Fruit fly (Drosophila melanogaster) whole organism, prepupa: ENCODE data around the gene MED14.

Experiments used
- Blimp-1 ChIP-seq: fragments of 200-800 bp; sonication (Bioruptor generic); optimal IDR thresholded peaks from 3 replicates; lab custom pipeline; 2017; ENCODE audit warnings: missing biosample characterization, missing genetic modification characterization, mild to moderate bottlenecking, moderate library complexity, missing genetic modification reagents
- CG10669 ChIP-seq: fragments of 200-800 bp; sonication (Bioruptor generic); optimal IDR thresholded peaks from 3 replicates; lab custom pipeline; 2018; ENCODE audit warnings: missing biosample characterization, mild to moderate bottlenecking, missing genetic modification characterization, moderate library complexity
- CG11902 ChIP-seq: fragments of 200-800 bp; sonication (Bioruptor generic); optimal IDR thresholded peaks from 3 replicates; lab custom pipeline; 2016; ENCODE audit warnings: missing biosample characterization, missing genetic modification characterization
- CG16779 ChIP-seq: fragments of 200-800 bp; sonication (Bioruptor generic); optimal IDR thresholded peaks from 3 replicates; lab custom pipeline; 2017; ENCODE audit warnings: missing biosample characterization, mild to moderate bottlenecking, missing genetic modification characterization
- CG3032 ChIP-seq: fragments of 200-800 bp; optimal IDR thresholded peaks from 2 replicates; lab custom pipeline; 2019; ENCODE audit warnings: missing biosample characterization, mild to moderate bottlenecking, missing genetic modification characterization, moderate library complexity
- CG32006 ChIP-seq: fragments of 200-800 bp; sonication (Bioruptor generic); optimal IDR thresholded peaks from 3 replicates; lab custom pipeline; 2017; ENCODE audit warnings: missing biosample characterization, mild to moderate bottlenecking, missing genetic modification characterization
- CG34406 ChIP-seq: fragments of 200-800 bp; sonication (Bioruptor generic); optimal IDR thresholded peaks from 3 replicates; lab custom pipeline; 2016; ENCODE audit warnings: missing biosample characterization, missing genetic modification characterization
- CG6163 ChIP-seq: fragments of 200-800 bp; sonication (Bioruptor generic); IDR thresholded peaks from 3 replicates; pipeline ENCODE4 v1.3.6; 2022; ENCODE audit warnings: missing biosample characterization, missing genetic modification characterization
- CG7368 ChIP-seq: fragments of 200-800 bp; sonication (Bioruptor generic); optimal IDR thresholded peaks from 3 replicates; lab custom pipeline; 2016; ENCODE audit warnings: missing biosample characterization, missing genetic modification characterization
- CG8119 ChIP-seq: fragments of 200-800 bp; sonication (Bioruptor generic); IDR thresholded peaks from 3 replicates; pipeline ENCODE4 v1.3.6; 2022; ENCODE audit warnings: missing biosample characterization, missing genetic modification characterization
- CG8319 ChIP-seq: fragments of 200-800 bp; sonication (Bioruptor generic); optimal IDR thresholded peaks from 3 replicates; lab custom pipeline; 2016; ENCODE audit warnings: missing biosample characterization, missing genetic modification characterization
- CG8632 ChIP-seq: fragments of 200-800 bp; sonication (Bioruptor generic); optimal IDR thresholded peaks from 3 replicates; lab custom pipeline; 2016; ENCODE audit warnings: missing biosample characterization, missing genetic modification characterization
- CG9139 ChIP-seq: fragments of 200-800 bp; sonication (Bioruptor generic); optimal IDR thresholded peaks from 3 replicates; lab custom pipeline; 2017; ENCODE audit warnings: missing biosample characterization, mild to moderate bottlenecking, missing genetic modification characterization
- Eip75B ChIP-seq: fragments of 200-800 bp; sonication (Bioruptor generic); optimal IDR thresholded peaks from 3 replicates; lab custom pipeline; 2016; ENCODE audit warnings: missing biosample characterization, missing genetic modification characterization
- Eip78C ChIP-seq: fragments of 200-800 bp; sonication (Bioruptor generic); peaks from one replicate; lab custom pipeline; 2016; ENCODE audit warnings: missing biosample characterization, missing genetic modification characterization
- Eip93F ChIP-seq: fragments of 200-800 bp; sonication (Bioruptor generic); optimal IDR thresholded peaks from 2 replicates; lab custom pipeline; 2016; ENCODE audit warnings: missing biosample characterization, mild to moderate bottlenecking, missing genetic modification characterization
- Ets21C ChIP-seq: fragments of 200-800 bp; sonication (Bioruptor generic); optimal IDR thresholded peaks from 3 replicates; lab custom pipeline; 2016; ENCODE audit warnings: missing biosample characterization, missing genetic modification characterization
- Hr38 ChIP-seq: sonication (Bioruptor generic); optimal IDR thresholded peaks from 2 replicates; lab custom pipeline; 2016; ENCODE audit warnings: missing biosample characterization, missing genetic modification characterization
- Hr39 ChIP-seq: fragments of 200-800 bp; sonication (Bioruptor generic); optimal IDR thresholded peaks from 2 replicates; lab custom pipeline; 2016; ENCODE audit warnings: missing biosample characterization, missing genetic modification characterization
- Hr4 ChIP-seq: fragments of 200-800 bp; sonication (Bioruptor generic); optimal IDR thresholded peaks from 3 replicates; lab custom pipeline; 2016; ENCODE audit warnings: missing biosample characterization, missing genetic modification characterization
- Lpt ChIP-seq: fragments of 200-800 bp; sonication (Bioruptor generic); optimal IDR thresholded peaks from 3 replicates; lab custom pipeline; 2016; ENCODE audit warnings: missing biosample characterization, missing genetic modification characterization
- Met ChIP-seq: fragments of 200-800 bp; sonication (Bioruptor generic); optimal IDR thresholded peaks from 3 replicates; lab custom pipeline; 2016; ENCODE audit warnings: missing biosample characterization, missing genetic modification characterization
- Smox ChIP-seq: fragments of 200-800 bp; sonication (Bioruptor generic); optimal IDR thresholded peaks from 3 replicates; lab custom pipeline; 2016; ENCODE audit warnings: missing biosample characterization, missing genetic modification characterization
- Sox102F ChIP-seq: fragments of 200-800 bp; sonication (Bioruptor generic); optimal IDR thresholded peaks from 2 replicates; lab custom pipeline; 2016; ENCODE audit warnings: missing biosample characterization, mild to moderate bottlenecking, missing genetic modification characterization
- Sox14 ChIP-seq: fragments of 200-800 bp; sonication (Bioruptor generic); optimal IDR thresholded peaks from 3 replicates; lab custom pipeline; 2016; ENCODE audit warnings: missing biosample characterization, missing genetic modification characterization
- acj6 ChIP-seq: fragments of 200-800 bp; sonication (Bioruptor generic); optimal IDR thresholded peaks from 3 replicates; lab custom pipeline; 2016; ENCODE audit warnings: missing biosample characterization, missing genetic modification characterization
- cyc ChIP-seq: fragments of 200-800 bp; sonication (Bioruptor generic); optimal IDR thresholded peaks from 3 replicates; lab custom pipeline; 2016; ENCODE audit warnings: missing biosample characterization, missing genetic modification characterization
- dsx ChIP-seq: fragments of 200-800 bp; optimal IDR thresholded peaks from 3 replicates; lab custom pipeline; 2019; ENCODE audit warnings: missing biosample characterization, mild to moderate bottlenecking, missing genetic modification characterization, moderate library complexity; ENCODE audit not compliant: poor library complexity, severe bottlenecking
- eg ChIP-seq: fragments of 200-800 bp; sonication (Bioruptor generic); IDR thresholded peaks from 3 replicates; pipeline ENCODE4 v1.3.6; 2022; ENCODE audit warnings: missing biosample characterization, missing genetic modification characterization
- fd59A ChIP-seq: fragments of 200-800 bp; sonication (Bioruptor generic); optimal IDR thresholded peaks from 2 replicates; lab custom pipeline; 2017; ENCODE audit warnings: missing biosample characterization, mild to moderate bottlenecking, missing genetic modification characterization, missing genetic modification reagents
- fd85E ChIP-seq: fragments of 200-800 bp; sonication (Bioruptor generic); optimal IDR thresholded peaks from 3 replicates; lab custom pipeline; 2016; ENCODE audit warnings: missing biosample characterization, missing genetic modification characterization
- lz ChIP-seq: fragments of 200-800 bp; sonication (Bioruptor generic); optimal IDR thresholded peaks from 3 replicates; lab custom pipeline; 2016; ENCODE audit warnings: missing biosample characterization, missing genetic modification characterization
- net ChIP-seq: fragments of 200-800 bp; sonication (Bioruptor generic); optimal IDR thresholded peaks from 3 replicates; lab custom pipeline; 2016; ENCODE audit warnings: missing biosample characterization, missing genetic modification characterization
- pdm3 ChIP-seq: fragments of 200-800 bp; sonication (Bioruptor generic); optimal IDR thresholded peaks from 3 replicates; lab custom pipeline; 2016; ENCODE audit warnings: missing biosample characterization, missing genetic modification characterization
- salr ChIP-seq, 2 experiments: fragments of 200-800 bp; sonication (Bioruptor generic); optimal IDR thresholded peaks; 3 replicates each; lab custom pipeline; 2016 to 2018; ENCODE audit warnings: missing biosample characterization in 2 of 2, missing genetic modification characterization in 2 of 2, mild to moderate bottlenecking in 1 of 2
- spab ChIP-seq: fragments of 200-800 bp; sonication (Bioruptor generic); optimal IDR thresholded peaks from 2 replicates; lab custom pipeline; 2017; ENCODE audit warnings: missing biosample characterization, mild to moderate bottlenecking, missing genetic modification characterization, missing genetic modification reagents
- svp ChIP-seq: fragments of 200-800 bp; sonication (Bioruptor generic); peaks from one replicate; lab custom pipeline; 2016; ENCODE audit warnings: missing biosample characterization, missing genetic modification characterization
- topi ChIP-seq: fragments of 200-800 bp; sonication (Bioruptor generic); optimal IDR thresholded peaks from 3 replicates; lab custom pipeline; 2016; ENCODE audit warnings: missing biosample characterization, missing genetic modification characterization
- vri ChIP-seq: fragments of 200-800 bp; sonication (Bioruptor generic); optimal IDR thresholded peaks from 3 replicates; lab custom pipeline; 2016; ENCODE audit warnings: missing biosample characterization, mild to moderate bottlenecking, missing genetic modification characterization

Gene MED14

dm6 chr3L:550082-550827 is 42.8 kb upstream of the MED14 start (continued):
- TF ChIP-seq Met (GFP tag; lab: Kevin White, UChicago) (peak; percentile 77), lz (peak; percentile 71), CG8632 (GFP tag; lab: Kevin White, UChicago) (peak; percentile 69), Blimp-1 (GFP tag; lab: Kevin White, UChicago) (peak; percentile 26), CG7368 (GFP tag; lab: Kevin White, UChicago) (peak; percentile 7), CG16779 (tag; lab: Kevin White, UChicago) (no peak), Hr4 (GFP tag; lab: Kevin White, UChicago) (peak; percentile 49), acj6 (peak; percentile 57), Sox14 (peak; percentile 61), CG8119 (peak; percentile 69), eg (GFP tag; lab: Robert Waterston, UW) (peak; percentile 38; the same call in 1 of the 3 replicates), topi (GFP tag; lab: Kevin White, UChicago) (peak; percentile 80), Sox102F (peak; percentile 68), CG10669 (peak; percentile 58), vri (peak; percentile 17), Smox (peak; percentile 77), CG6163 (GFP tag; lab: Robert Waterston, UW) (no peak; the same call in 2 of the 3 replicates), Eip93F (GFP tag; lab: Kevin White, UChicago) (no peak), cyc (GFP tag; lab: Kevin White, UChicago) (peak; percentile 67), CG32006 (GFP tag; lab: Kevin White, UChicago) (peak; percentile 76), Eip75B (GFP tag; lab: Kevin White, UChicago) (peak; percentile 70), fd59A (GFP tag; lab: Kevin White, UChicago) (peak; percentile 50), CG3032 (peak; percentile 74), svp (peak; percentile 91), Hr39 (GFP tag; lab: Kevin White, UChicago) (peak; percentile 73), Eip78C (GFP tag; lab: Kevin White, UChicago) (peak; percentile 91)

- TF ChIP-seq fd59A (GFP tag; lab: Kevin White, UChicago) (no peak), CG34406 (GFP tag; lab: Kevin White, UChicago) (no peak), CG9139 (GFP tag; lab: Kevin White, UChicago) (no peak), Lpt (GFP tag; lab: Kevin White, UChicago) (no peak), fd85E (GFP tag; lab: Kevin White, UChicago) (no peak), Hr39 (GFP tag; lab: Kevin White, UChicago) (no peak), net (no peak), vri (no peak), Sox102F (no peak), lz (no peak), salr (GFP tag; optimal IDR thresholded peaks at IDR 0.05; lab: Kevin White, UChicago) (no peak), Ets21C (GFP tag; lab: Kevin White, UChicago) (no peak), CG8632 (GFP tag; lab: Kevin White, UChicago) (no peak), CG11902 (no peak), Hr38 (GFP tag; lab: Kevin White, UChicago) (no peak), CG8119 (no peak), dsx (GFP tag; lab: Kevin White, UChicago) (no peak), CG8319 (GFP tag; lab: Kevin White, UChicago) (no peak)
These were observed 42.3 kb upstream of the MED14 start for dm6 chr3L:550828-551094.

dm6 chr3L:551844-552243 is 41.2 kb upstream of the MED14 start:
- TF ChIP-seq pdm3 (no peak), spab (no peak), CG32006 (GFP tag; lab: Kevin White, UChicago) (no peak), Sox14 (no peak), vri (no peak), CG9139 (GFP tag; lab: Kevin White, UChicago) (no peak)
- TF ChIP-seq, all 60 proteins: peak for 0
